Worm (Caenorhabditis elegans) whole organism, late embryonic: ENCODE measurements around the gene C02B10.4.

Source experiments
- ama-1 ChIP-seq: fragments of 150-350 bp; optimal IDR thresholded peaks from 2 replicates; lab custom pipeline; 2014
- ceh-19 ChIP-seq: fragments of 200-800 bp; sonication (Bioruptor generic); optimal IDR thresholded peaks from 2 replicates; lab custom pipeline; 2018; ENCODE audit warnings: mild to moderate bottlenecking, missing genetic modification characterization, missing compliant biosample characterization
- hlh-30 ChIP-seq: sonication (generic microtip); optimal IDR thresholded peaks from 2 replicates; lab custom pipeline; 2017; ENCODE audit warnings: antibody characterized with exemption, missing genetic modification characterization, missing compliant biosample characterization; ENCODE audit not compliant: insufficient read depth
- nfya-1 ChIP-seq: sonication (generic microtip); optimal IDR thresholded peaks from 2 replicates; lab custom pipeline; 2017; ENCODE audit warnings: missing genetic modification characterization, mild to moderate bottlenecking, missing compliant biosample characterization, antibody characterized with exemption, moderate library complexity
- pha-4 ChIP-seq: fragments of 150-350 bp; optimal IDR thresholded peaks from 2 replicates; lab custom pipeline; 2018; ENCODE audit warnings: missing biosample characterization, missing genetic modification reagents, missing genetic modification characterization
- pqm-1 ChIP-seq: sonication (generic microtip); optimal IDR thresholded peaks from 2 replicates; lab custom pipeline; 2016; ENCODE audit warnings: missing genetic modification characterization, missing compliant biosample characterization
- sox-2 ChIP-seq: fragments of 200-800 bp; sonication (Bioruptor generic); IDR thresholded peaks from 2 replicates; pipeline ENCODE4 v1.3.6; 2022; ENCODE audit warnings: missing genetic modification reagents, missing genetic modification characterization, missing compliant biosample characterization
- unc-86 ChIP-seq: sonication (generic microtip); optimal IDR thresholded peaks from 2 replicates; lab custom pipeline; 2016; ENCODE audit warnings: missing genetic modification characterization, missing compliant biosample characterization

DNA sequence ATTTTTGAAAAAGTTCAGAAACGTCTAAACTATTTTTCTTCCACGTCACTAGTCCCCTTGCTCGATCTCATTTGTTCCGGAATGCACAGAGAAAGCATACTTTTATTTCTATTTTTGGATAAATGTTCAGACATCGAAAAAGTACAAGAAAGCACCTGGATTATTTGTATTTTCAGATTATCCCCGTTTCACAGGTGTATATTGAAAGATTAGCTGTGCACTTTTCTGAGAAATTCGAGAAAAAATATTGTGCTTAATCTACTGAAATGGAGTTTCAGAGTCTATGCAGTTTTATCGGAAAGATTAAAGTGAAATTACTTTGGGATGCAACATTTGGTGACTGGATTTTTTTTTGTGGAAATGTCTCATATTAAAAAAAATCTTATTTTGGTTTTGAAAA, 10.6 kb downstream of the C02B10.4 start:
- TF ChIP-seq unc-86 (tag; lab: Kevin White, UChicago) (no peak), ama-1 (lab: Kevin White, UChicago) (no peak), pqm-1 (tag; lab: Kevin White, UChicago) (no peak), hlh-30 (tag; lab: Kevin White, UChicago) (no peak), nfya-1 (tag; lab: Kevin White, UChicago) (no peak), pha-4 (tag; lab: Kevin White, UChicago) (no peak), ceh-19 (no peak), sox-2 (GFP tag; lab: Robert Waterston, UW) (no peak)
